Fruit fly (Drosophila melanogaster) Kc167 (cell line): Measurements from ENCODE around the gene Syx5.

Experiments used
- h ChIP-seq: fragments of >200 bp; optimal IDR thresholded peaks from 3 replicates; lab custom pipeline; 2018; ENCODE audit warnings: missing external identifiers
- insv ChIP-seq: fragments of >200 bp; optimal IDR thresholded peaks from 3 replicates; lab custom pipeline; 2018; ENCODE audit warnings: missing external identifiers
- psq ChIP-seq: fragments of >200 bp; optimal IDR thresholded peaks from 2 replicates; lab custom pipeline; 2017; ENCODE audit warnings: missing external identifiers
- ttk ChIP-seq: sonication (Bioruptor generic); optimal IDR thresholded peaks from 2 replicates; lab custom pipeline; 2017; ENCODE audit warnings: missing external identifiers

- no peak for TF ChIP-seq ttk
- TF ChIP-seq insv (lab: Kevin White, UChicago), result no peak
- TF ChIP-seq psq (lab: Kevin White, UChicago), result no peak
- TF ChIP-seq h (lab: Kevin White, UChicago), result no peak
Measured at dm6 chr2L:16340268-16340667, 33.1 kb downstream of the Syx5 start, which contains the start of gene CG42266.
